Fruit fly (Drosophila melanogaster): ENCODE results near the gene Sas10.

Sas10 gene

DNA sequence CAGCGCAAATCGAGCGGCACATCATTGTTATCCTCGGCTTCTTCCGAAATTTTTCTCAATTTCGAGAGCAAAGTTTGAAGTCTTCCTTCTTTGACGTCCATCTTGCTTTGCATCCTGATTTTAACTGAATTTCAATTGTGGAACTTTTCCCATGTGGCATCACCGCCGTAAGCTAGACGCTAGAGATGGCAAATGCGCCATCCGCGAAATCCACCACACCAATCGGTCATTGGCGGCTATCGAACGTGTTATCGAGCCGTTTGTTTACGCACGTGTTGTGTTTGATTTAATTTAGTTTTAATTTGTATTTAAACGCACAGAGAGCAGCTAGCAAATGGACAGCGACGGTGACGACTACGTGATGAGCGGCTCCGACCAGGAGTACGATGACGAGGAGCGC lies at the start of gene Sas10, which contains the start of gene CG15930:
TSS of gene Sas10 (plus strand) at position 240 of the 400 bp plus-strand sequence.
TSS of gene CG15930 (minus strand) at position 126 of the 400 bp plus-strand sequence.
- TF ChIP-seq disco-r (GFP tag; optimal IDR thresholded peaks at IDR 0.05) (no peak), CG6791 (GFP tag; IDR thresholded peaks at IDR 0.05; ENCODE audit: partially characterized antibody) (peak; percentile 53; the same call in 1 of the 3 replicates), Dll (GFP tag; IDR thresholded peaks at IDR 0.05; ENCODE audit: partially characterized antibody) (peak; percentile 23; the same call in 1 of the 4 replicates), MTF-1 (GFP tag; optimal IDR thresholded peaks at IDR 0.05; ENCODE audit: borderline replicate concordance) (no peak), Max (GFP tag; optimal IDR thresholded peaks at IDR 0.05) (peak; percentile 45), CG14710 (tag; optimal IDR thresholded peaks at IDR 0.05) (peak; percentile 13), ems (GFP tag; optimal IDR thresholded peaks at IDR 0.05) (no peak), MBD-R2 (GFP tag; IDR thresholded peaks at IDR 0.05) (peak; percentile 63), Ets97D (GFP tag; optimal IDR thresholded peaks at IDR 0.05) (peak; percentile 64), CG4854 (GFP tag; optimal IDR thresholded peaks at IDR 0.05) (no peak), CG15514 (GFP tag; optimal IDR thresholded peaks at IDR 0.05) (peak; percentile 53), CG8290 (GFP tag; optimal IDR thresholded peaks at IDR 0.05) (peak; percentile 60), CG8290 (tag; optimal IDR thresholded peaks at IDR 0.05) (peak in 1 of 2 experiments; percentile 3), CG4360 (GFP tag; IDR thresholded peaks at IDR 0.05) (no peak), inv (GFP tag; IDR thresholded peaks at IDR 0.05; ENCODE audit: partially characterized antibody) (peak; percentile 20; the same call in 1 of the 2 replicates), CG11093 (GFP tag; IDR thresholded peaks at IDR 0.05) (no peak), Dp (GFP tag; optimal IDR thresholded peaks at IDR 0.05) (peak; percentile 58), CG9437 (GFP tag; optimal IDR thresholded peaks at IDR 0.05) (no peak), ash1 (GFP tag; optimal IDR thresholded peaks at IDR 0.05) (no peak), CG9727 (GFP tag; optimal IDR thresholded peaks at IDR 0.05) (no peak), phol (tag; optimal IDR thresholded peaks at IDR 0.05) (peak; percentile 90), CG12659 (GFP tag; optimal IDR thresholded peaks at IDR 0.05) (peak; percentile 30), HLH54F (GFP tag; optimal IDR thresholded peaks at IDR 0.05) (no peak), jumu (GFP tag; optimal IDR thresholded peaks at IDR 0.05) (no peak), CG3407 (GFP tag; optimal IDR thresholded peaks at IDR 0.05) (no peak), CG10979 (tag; optimal IDR thresholded peaks at IDR 0.05) (no peak), CG14860 (GFP tag; IDR thresholded peaks at IDR 0.05; ENCODE audit: partially characterized antibody) (peak; percentile 13; the same call in 1 of the 3 replicates), E2f2 (GFP tag; IDR thresholded peaks at IDR 0.05) (peak; percentile 66), CG9797 (GFP tag; optimal IDR thresholded peaks at IDR 0.05) (no peak), CG9215 (GFP tag; IDR thresholded peaks at IDR 0.05) (no peak), BEAF-32 (GFP tag; optimal IDR thresholded peaks at IDR 0.05) (peak; percentile 44), stwl (tag; optimal IDR thresholded peaks at IDR 0.05) (peak; percentile 84), fd64A (GFP tag; optimal IDR thresholded peaks at IDR 0.05) (no peak), Opbp (GFP tag; IDR thresholded peaks at IDR 0.05; ENCODE audit: partially characterized antibody) (peak; percentile 14; the same call in 1 of the 3 replicates), CG2116 (GFP tag; optimal IDR thresholded peaks at IDR 0.05) (peak; percentile 20), CG30431 (GFP tag; optimal IDR thresholded peaks at IDR 0.05) (no peak), Dref (GFP tag; IDR thresholded peaks at IDR 0.05) (peak; percentile 72), Hr39 (optimal IDR thresholded peaks at IDR 0.05) (no peak), trem (tag; optimal IDR thresholded peaks at IDR 0.05) (peak; percentile 27), Myb (GFP tag; optimal IDR thresholded peaks at IDR 0.05) (peak; percentile 67), CG1832 (GFP tag; optimal IDR thresholded peaks at IDR 0.05) (no peak), CoRest (tag; optimal IDR thresholded peaks at IDR 0.05) (peak; percentile 20), CG4617 (GFP tag; optimal IDR thresholded peaks at IDR 0.05; ENCODE audit: borderline replicate concordance) (no peak), unc-4 (GFP tag; IDR thresholded peaks at IDR 0.05; ENCODE audit: partially characterized antibody) (0 out of 2 replicates have a peak, but pooled peaks have one; percentile 27), dpn (GFP tag; optimal IDR thresholded peaks at IDR 0.05) (no peak), Sry-δ (GFP tag; optimal IDR thresholded peaks at IDR 0.05) (peak; percentile 79), tll (GFP tag; optimal IDR thresholded peaks at IDR 0.05) (no peak), CG8478 (optimal IDR thresholded peaks at IDR 0.05) (no peak), PHDP (tag; optimal IDR thresholded peaks at IDR 0.05) (no peak), CG13624 (GFP tag; optimal IDR thresholded peaks at IDR 0.05) (no peak)

All from whole organism, embryonic.